Worm (Caenorhabditis elegans) whole organism, L3 larva: Measurements from ENCODE around the gene srz-78.

Experiments used
- fos-1 ChIP-seq: fragments of 150-350 bp; optimal IDR thresholded peaks from 2 replicates; lab custom pipeline; 2014; ENCODE audit warnings: missing biosample characterization, missing genetic modification characterization
- jun-1 ChIP-seq: fragments of 150-350 bp; optimal IDR thresholded peaks from 2 replicates; lab custom pipeline; 2014; ENCODE audit warnings: missing biosample characterization, missing genetic modification reagents, missing genetic modification characterization
- lsy-12 ChIP-seq: sonication (generic microtip); optimal IDR thresholded peaks from 2 replicates; lab custom pipeline; 2016; ENCODE audit warnings: mild to moderate bottlenecking, missing genetic modification characterization, missing compliant biosample characterization
- nhr-237 ChIP-seq: fragments of 150-350 bp; optimal IDR thresholded peaks from 2 replicates; lab custom pipeline; 2014; ENCODE audit warnings: missing biosample characterization, missing genetic modification characterization
- nhr-43 ChIP-seq: sonication (generic microtip); optimal IDR thresholded peaks from 2 replicates; lab custom pipeline; 2016; ENCODE audit warnings: mild to moderate bottlenecking, missing genetic modification characterization, missing compliant biosample characterization; ENCODE audit not compliant: poor library complexity, severe bottlenecking
- pqm-1 ChIP-seq: fragments of 150-350 bp; optimal IDR thresholded peaks from 2 replicates; lab custom pipeline; 2017; ENCODE audit warnings: missing biosample characterization, missing genetic modification characterization, inconsistent platforms
- sea-2 ChIP-seq: fragments of 150-350 bp; sonication (generic microtip); optimal IDR thresholded peaks from 4 replicates; lab custom pipeline; 2014; ENCODE audit warnings: missing biosample characterization, missing genetic modification reagents, missing genetic modification characterization
- ztf-4 ChIP-seq: fragments of 150-350 bp; optimal IDR thresholded peaks from 2 replicates; lab custom pipeline; 2014; ENCODE audit warnings: missing biosample characterization, missing genetic modification characterization

DNA sequence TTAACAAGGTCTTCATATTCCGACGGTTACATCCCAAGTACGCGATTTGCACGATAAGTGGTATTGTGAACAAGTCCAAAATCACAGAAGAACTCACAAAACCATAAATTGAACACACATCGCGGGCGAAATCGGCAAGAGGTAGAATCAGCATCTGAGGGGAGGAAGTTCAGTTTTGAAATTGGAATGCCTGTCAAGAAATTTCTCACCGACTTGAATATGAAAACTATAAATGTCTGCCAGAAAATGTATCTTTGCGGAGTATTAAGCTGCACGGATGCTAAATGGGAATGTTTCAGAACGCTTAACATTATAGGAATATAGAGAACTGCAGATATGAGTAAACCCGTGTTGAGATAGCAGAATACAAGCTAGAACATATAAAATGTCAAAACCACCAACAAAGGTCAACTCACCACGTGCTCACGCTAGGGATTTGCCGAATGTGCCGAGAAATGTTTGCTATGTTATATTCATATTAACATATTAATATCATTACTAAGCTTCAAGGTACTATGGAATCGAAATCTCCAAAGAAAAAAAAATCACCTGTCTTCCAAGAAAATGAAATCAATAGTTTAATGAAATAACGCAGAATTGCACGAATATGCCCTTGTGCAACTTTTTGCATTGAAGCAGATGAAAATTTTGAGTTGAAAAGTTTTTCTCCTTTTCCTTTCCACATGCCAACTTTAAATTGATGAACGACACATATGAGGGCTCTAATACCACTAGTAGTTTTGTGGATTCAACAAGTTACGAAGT lies 9.2 kb upstream of the srz-78 start, which contains the start of gene srz-82:
- TF ChIP-seq nhr-237 (tag; lab: Kevin White, UChicago) (no peak), nhr-43 (no peak), ztf-4 (tag; lab: Kevin White, UChicago) (no peak), jun-1 (tag; lab: Kevin White, UChicago) (no peak), lsy-12 (tag; lab: Kevin White, UChicago) (no peak), sea-2 (GFP tag; lab: Kevin White, UChicago) (no peak), fos-1 (tag; lab: Kevin White, UChicago) (no peak), pqm-1 (no peak)
